Fruit fly (Drosophila melanogaster) whole organism, embryonic: Measurements from ENCODE around the gene CG11095.

ENCODE experiments used
- BEAF-32 ChIP-seq: fragments of 200-800 bp; sonication (Bioruptor generic); optimal IDR thresholded peaks from 3 replicates; lab custom pipeline; 2017; ENCODE audit warnings: missing biosample characterization, missing genetic modification characterization, mild to moderate bottlenecking, moderate library complexity, missing genetic modification reagents
- CG1024 ChIP-seq: fragments of 200-800 bp; sonication (Bioruptor generic); IDR thresholded peaks from 2 replicates; pipeline ENCODE4 v1.3.6; 2022; ENCODE audit warnings: missing biosample characterization, missing genetic modification characterization
- CG10267 ChIP-seq: fragments of 200-800 bp; sonication (Bioruptor generic); optimal IDR thresholded peaks from 2 replicates; lab custom pipeline; 2018; ENCODE audit warnings: missing biosample characterization, mild to moderate bottlenecking, missing genetic modification characterization, moderate library complexity
- CG12659 ChIP-seq: fragments of 200-800 bp; sonication (Bioruptor generic); optimal IDR thresholded peaks from 3 replicates; lab custom pipeline; 2017; ENCODE audit warnings: mild to moderate bottlenecking, missing biosample characterization, missing genetic modification reagents, missing genetic modification characterization
- CG13287 ChIP-seq: fragments of 200-800 bp; sonication (Bioruptor generic); IDR thresholded peaks from 2 replicates; pipeline ENCODE4 v1.3.6; 2022; ENCODE audit warnings: missing biosample characterization, missing genetic modification characterization; ENCODE audit not compliant: partially characterized antibody
- CG13894 ChIP-seq: fragments of 200-800 bp; sonication (Bioruptor generic); optimal IDR thresholded peaks from 3 replicates; lab custom pipeline; 2018; ENCODE audit warnings: missing biosample characterization, mild to moderate bottlenecking, missing genetic modification characterization, moderate library complexity
- CG14710 ChIP-seq: fragments of 200-800 bp; sonication (Bioruptor generic); optimal IDR thresholded peaks from 3 replicates; lab custom pipeline; 2019; ENCODE audit warnings: missing biosample characterization, mild to moderate bottlenecking, missing genetic modification characterization, moderate library complexity
- CG1647 ChIP-seq: fragments of 200-800 bp; sonication (Bioruptor generic); optimal IDR thresholded peaks from 3 replicates; lab custom pipeline; 2016; ENCODE audit warnings: missing biosample characterization, missing genetic modification characterization
- CG17385 ChIP-seq: fragments of 200-800 bp; sonication (Bioruptor generic); optimal IDR thresholded peaks from 3 replicates; lab custom pipeline; 2018; ENCODE audit warnings: missing biosample characterization, mild to moderate bottlenecking, missing genetic modification characterization
- CG1832 ChIP-seq: fragments of 200-800 bp; sonication (Bioruptor generic); optimal IDR thresholded peaks from 2 replicates; lab custom pipeline; 2017; ENCODE audit warnings: missing biosample characterization, mild to moderate bottlenecking, missing genetic modification characterization, inconsistent platforms
- CG30020 ChIP-seq: fragments of 200-800 bp; optimal IDR thresholded peaks from 2 replicates; lab custom pipeline; 2019; ENCODE audit warnings: missing biosample characterization, mild to moderate bottlenecking, missing genetic modification characterization, moderate library complexity
- CG33557 ChIP-seq: fragments of 200-800 bp; sonication (Bioruptor generic); optimal IDR thresholded peaks from 2 replicates; lab custom pipeline; 2019; ENCODE audit warnings: missing biosample characterization, mild to moderate bottlenecking, missing genetic modification characterization, moderate library complexity
- CG4617 ChIP-seq: fragments of 200-800 bp; sonication (Bioruptor generic); optimal IDR thresholded peaks from 3 replicates; lab custom pipeline; 2016; ENCODE audit warnings: missing biosample characterization, missing genetic modification characterization, borderline replicate concordance
- CG5953 ChIP-seq: fragments of 200-800 bp; sonication (Bioruptor generic); IDR thresholded peaks from 2 replicates; pipeline ENCODE4 v1.3.6; 2022; ENCODE audit warnings: missing biosample characterization, missing genetic modification characterization
- CG8478 ChIP-seq: fragments of >200 bp; optimal IDR thresholded peaks from 2 replicates; lab custom pipeline; 2018
- CG9797 ChIP-seq: fragments of 200-800 bp; sonication (Bioruptor generic); optimal IDR thresholded peaks from 3 replicates; lab custom pipeline; 2018; ENCODE audit warnings: missing biosample characterization, mild to moderate bottlenecking, missing genetic modification characterization
- Chrac-16 ChIP-seq: fragments of 200-800 bp; sonication (Bioruptor generic); optimal IDR thresholded peaks from 3 replicates; lab custom pipeline; 2016; ENCODE audit warnings: missing biosample characterization, missing genetic modification characterization
- Dp ChIP-seq: fragments of 200-800 bp; sonication (Bioruptor generic); optimal IDR thresholded peaks from 2 replicates; lab custom pipeline; 2018; ENCODE audit warnings: missing biosample characterization, mild to moderate bottlenecking, missing genetic modification characterization, moderate library complexity
- E2f2 ChIP-seq: fragments of 200-800 bp; sonication (Bioruptor generic); IDR thresholded peaks from 2 replicates; pipeline ENCODE4 v1.3.6; 2022; ENCODE audit warnings: missing biosample characterization, missing genetic modification characterization
- Ets97D ChIP-seq: fragments of 200-800 bp; sonication (Bioruptor generic); optimal IDR thresholded peaks from 3 replicates; lab custom pipeline; 2016; ENCODE audit warnings: missing biosample characterization, missing genetic modification characterization
- MBD-R2 ChIP-seq: fragments of 200-800 bp; sonication (Bioruptor generic); IDR thresholded peaks from 2 replicates; pipeline ENCODE4 v1.3.6; 2022; ENCODE audit warnings: missing biosample characterization, missing genetic modification characterization
- MESR4 ChIP-seq: fragments of 200-800 bp; sonication (Bioruptor generic); optimal IDR thresholded peaks from 2 replicates; lab custom pipeline; 2018; ENCODE audit warnings: missing biosample characterization, mild to moderate bottlenecking, missing genetic modification characterization, moderate library complexity
- Myb ChIP-seq: fragments of 200-800 bp; sonication (Bioruptor generic); optimal IDR thresholded peaks from 2 replicates; lab custom pipeline; 2016; ENCODE audit warnings: missing biosample characterization, missing genetic modification characterization
- Ravus ChIP-seq: fragments of 200-800 bp; sonication (Bioruptor generic); IDR thresholded peaks from 2 replicates; pipeline ENCODE4 v1.3.6; 2022; ENCODE audit warnings: missing biosample characterization, missing genetic modification characterization
- Scr ChIP-seq: fragments of 200-800 bp; sonication (Bioruptor generic); IDR thresholded peaks from 2 replicates; pipeline ENCODE4 v1.3.6; 2022; ENCODE audit warnings: missing biosample characterization, missing genetic modification characterization; ENCODE audit not compliant: partially characterized antibody
- Sin3A ChIP-seq: fragments of >200 bp; optimal IDR thresholded peaks from 2 replicates; lab custom pipeline; 2018
- YL-1 ChIP-seq: fragments of 200-800 bp; sonication (Bioruptor generic); optimal IDR thresholded peaks from 3 replicates; lab custom pipeline; 2017; ENCODE audit warnings: missing biosample characterization, mild to moderate bottlenecking, missing genetic modification characterization
- al ChIP-seq: fragments of 200-800 bp; sonication (Bioruptor generic); IDR thresholded peaks from 2 replicates; pipeline ENCODE4 v1.3.6; 2022; ENCODE audit warnings: missing biosample characterization, missing genetic modification characterization
- ato ChIP-seq: fragments of 200-800 bp; sonication (Bioruptor generic); IDR thresholded peaks from 2 replicates; pipeline ENCODE4 v1.3.6; 2022; ENCODE audit warnings: missing biosample characterization, missing genetic modification characterization; ENCODE audit not compliant: partially characterized antibody
- crol ChIP-seq: fragments of 200-800 bp; sonication (Bioruptor generic); IDR thresholded peaks from 2 replicates; pipeline ENCODE4 v1.3.6; 2022; ENCODE audit warnings: missing biosample characterization, missing genetic modification characterization
- dm ChIP-seq: fragments of 200-800 bp; sonication (Bioruptor generic); optimal IDR thresholded peaks from 3 replicates; lab custom pipeline; 2016; ENCODE audit warnings: missing biosample characterization, missing genetic modification characterization
- dysf ChIP-seq: fragments of 200-800 bp; sonication (Bioruptor generic); IDR thresholded peaks from 3 replicates; pipeline ENCODE4 v1.3.6; 2022; ENCODE audit warnings: missing biosample characterization, missing genetic modification characterization
- fru ChIP-seq: fragments of >200 bp; optimal IDR thresholded peaks from 2 replicates; lab custom pipeline; 2017
- gfzf ChIP-seq: fragments of 200-800 bp; sonication (Bioruptor generic); optimal IDR thresholded peaks from 2 replicates; lab custom pipeline; 2016; ENCODE audit warnings: missing biosample characterization, mild to moderate bottlenecking, missing genetic modification characterization, moderate library complexity
- knrl ChIP-seq: fragments of 200-800 bp; sonication (Bioruptor generic); IDR thresholded peaks from 3 replicates; pipeline ENCODE4 v1.3.6; 2022; ENCODE audit warnings: missing biosample characterization, missing genetic modification characterization; ENCODE audit not compliant: partially characterized antibody
- nom ChIP-seq: fragments of 200-800 bp; sonication (Bioruptor generic); optimal IDR thresholded peaks from 2 replicates; lab custom pipeline; 2017; ENCODE audit warnings: missing biosample characterization, missing genetic modification characterization, mild to moderate bottlenecking, moderate library complexity, missing genetic modification reagents
- phol ChIP-seq: fragments of 200-800 bp; sonication (Bioruptor generic); optimal IDR thresholded peaks from 3 replicates; lab custom pipeline; 2018; ENCODE audit warnings: missing biosample characterization, mild to moderate bottlenecking, missing genetic modification characterization, moderate library complexity
- pzg ChIP-seq: fragments of 200-800 bp; sonication (Bioruptor generic); optimal IDR thresholded peaks from 3 replicates; lab custom pipeline; 2018; ENCODE audit warnings: missing biosample characterization, mild to moderate bottlenecking, missing genetic modification characterization, moderate library complexity
- sens ChIP-seq: fragments of 200-800 bp; sonication (Bioruptor generic); peaks from one replicate; lab custom pipeline; 2016; ENCODE audit warnings: missing biosample characterization, missing genetic modification characterization
- sisA ChIP-seq: fragments of 200-800 bp; sonication (Bioruptor generic); IDR thresholded peaks from 2 replicates; pipeline ENCODE4 v1.3.6; 2022; ENCODE audit warnings: missing biosample characterization, missing genetic modification characterization
- stwl ChIP-seq: fragments of 200-800 bp; sonication (Bioruptor generic); optimal IDR thresholded peaks from 3 replicates; lab custom pipeline; 2018; ENCODE audit warnings: missing biosample characterization, mild to moderate bottlenecking, missing genetic modification characterization, moderate library complexity
- sug ChIP-seq: fragments of 200-800 bp; optimal IDR thresholded peaks from 2 replicates; lab custom pipeline; 2019; ENCODE audit warnings: missing biosample characterization, mild to moderate bottlenecking, missing genetic modification characterization, moderate library complexity
- trem ChIP-seq: fragments of 200-800 bp; optimal IDR thresholded peaks from 3 replicates; lab custom pipeline; 2019; ENCODE audit warnings: missing biosample characterization, mild to moderate bottlenecking, missing genetic modification characterization, moderate library complexity

Gene CG11095

DNA sequence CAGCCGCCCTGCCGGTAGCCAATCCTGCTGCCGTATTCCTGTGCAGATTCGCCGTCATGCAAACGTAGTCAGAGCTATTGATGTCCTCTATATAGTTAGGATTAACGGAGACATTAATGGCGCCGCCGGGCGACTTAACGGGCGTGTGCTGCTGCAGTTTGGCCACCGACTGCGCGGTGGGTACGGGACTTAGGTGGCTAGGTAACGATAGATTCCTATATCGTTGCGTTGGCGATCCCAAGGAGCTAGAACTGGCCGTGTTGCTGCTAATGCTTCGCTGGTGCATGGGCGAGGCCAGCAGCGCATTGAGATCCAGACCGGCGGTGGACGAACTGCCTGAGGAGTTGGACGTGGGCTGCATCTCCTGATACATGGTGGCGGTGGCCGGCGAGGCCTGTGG lies 17.4 kb downstream of the CG11095 start:
- TF ChIP-seq CG8478 (lab: Kevin White, UChicago) (peak; percentile 25), CG1647 (GFP tag; lab: Kevin White, UChicago) (no peak)

- TF ChIP-seq CG5953 (GFP tag; lab: Robert Waterston, UW) (no peak), fru (lab: Kevin White, UChicago) (no peak), al (GFP tag; lab: Robert Waterston, UW) (no peak), ato (no peak), MBD-R2 (peak; percentile 68), gfzf (GFP tag; lab: Kevin White, UChicago) (peak; percentile 82), CG17385 (GFP tag; lab: Kevin White, UChicago) (peak; percentile 85), CG9797 (GFP tag; lab: Kevin White, UChicago) (peak; percentile 68), Dp (GFP tag; lab: Kevin White, UChicago) (peak; percentile 46), Chrac-16 (GFP tag; lab: Kevin White, UChicago) (no peak), dysf (GFP tag; lab: Robert Waterston, UW) (no peak), MESR4 (GFP tag; lab: Kevin White, UChicago) (peak; percentile 94), CG1024 (GFP tag; lab: Robert Waterston, UW) (no peak), BEAF-32 (peak; percentile 29), CG30020 (tag; lab: Kevin White, UChicago) (peak; percentile 39), CG1832 (GFP tag; lab: Kevin White, UChicago) (peak; percentile 84), Myb (peak; percentile 42), CG4617 (peak; percentile 98), nom (GFP tag; lab: Kevin White, UChicago) (peak; percentile 1), Scr (GFP tag; lab: Robert Waterston, UW) (peak; percentile 38), CG14710 (tag; lab: Kevin White, UChicago) (peak; percentile 20), sens (GFP tag; lab: Kevin White, UChicago) (peak; percentile 20), CG33557 (GFP tag; lab: Kevin White, UChicago) (no peak), CG12659 (GFP tag; lab: Kevin White, UChicago) (peak; percentile 26), sisA (no peak), Ravus (GFP tag; lab: Robert Waterston, UW) (no peak), trem (tag; lab: Kevin White, UChicago) (peak; percentile 5), stwl (tag; lab: Kevin White, UChicago) (peak; percentile 85), CG13287 (peak; percentile 12; the same call in 1 of the 2 replicates), Ets97D (peak; percentile 18), CG10267 (tag; lab: Kevin White, UChicago) (peak; percentile 11), YL-1 (GFP tag; lab: Kevin White, UChicago) (peak; percentile 75), knrl (GFP tag; lab: Robert Waterston, UW) (0 out of 3 replicates have a peak, but pooled peaks have one; percentile 23), dm (GFP tag; lab: Kevin White, UChicago) (no peak), crol (GFP tag; lab: Robert Waterston, UW) (peak; percentile 82), phol (tag; lab: Kevin White, UChicago) (no peak), sug (tag; lab: Kevin White, UChicago) (peak; percentile 87), Sin3A (lab: Kevin White, UChicago) (peak; percentile 26), pzg (GFP tag; lab: Kevin White, UChicago) (peak; percentile 57), E2f2 (GFP tag; lab: Robert Waterston, UW) (peak; percentile 42), CG13894 (no peak)
- TF ChIP-seq, all 482 proteins: peak for 28
Observed at dm6 chrX:13830029-13830428, 18.5 kb downstream of the CG11095 start, which contains the start of gene jub. jub (minus strand) TSS chrX:13830317.
